Worm (Caenorhabditis elegans): ENCODE measurements around the gene C34D4.2.

The C34D4.2 gene

DNA sequence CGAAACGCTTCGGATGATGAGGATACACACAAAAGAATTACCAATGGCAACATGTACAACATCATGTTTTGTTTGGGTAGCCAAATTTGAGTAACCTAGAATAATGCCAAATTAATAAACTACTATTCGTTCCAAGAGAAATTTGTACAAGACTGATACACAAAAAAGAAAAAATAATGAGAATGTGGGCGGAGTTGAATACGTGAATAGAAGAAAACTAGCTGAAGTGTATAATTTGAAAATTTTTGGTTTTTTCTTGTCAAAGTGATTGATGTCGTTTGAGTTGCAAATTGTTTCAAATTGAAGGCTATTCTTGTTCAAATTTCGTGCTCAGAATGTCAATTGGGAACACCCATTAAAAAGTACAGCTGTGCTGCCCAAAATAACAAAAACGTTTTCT, 37.3 kb downstream of the C34D4.2 start, which contains the start of gene R13A1.5:
R13A1.5 (minus strand) TSS at position 101 of the 400 bp plus-strand sequence.
- TF ChIP-seq mdl-1 (tag; optimal IDR thresholded peaks at IDR 0.05) (no peak), lin-39 (tag; optimal IDR thresholded peaks at IDR 0.05) (no peak), blmp-1 (tag; optimal IDR thresholded peaks at IDR 0.05; ENCODE audit: insufficient read depth) (no peak), F13H6.1 (tag; optimal IDR thresholded peaks at IDR 0.05) (no peak), unc-62 (GFP tag; optimal IDR thresholded peaks at IDR 0.05) (no peak), ztf-4 (tag; optimal IDR thresholded peaks at IDR 0.05) (no peak), aly-2 (tag; optimal IDR thresholded peaks at IDR 0.05) (no peak), nhr-237 (tag; optimal IDR thresholded peaks at IDR 0.05) (no peak)

DNA sequence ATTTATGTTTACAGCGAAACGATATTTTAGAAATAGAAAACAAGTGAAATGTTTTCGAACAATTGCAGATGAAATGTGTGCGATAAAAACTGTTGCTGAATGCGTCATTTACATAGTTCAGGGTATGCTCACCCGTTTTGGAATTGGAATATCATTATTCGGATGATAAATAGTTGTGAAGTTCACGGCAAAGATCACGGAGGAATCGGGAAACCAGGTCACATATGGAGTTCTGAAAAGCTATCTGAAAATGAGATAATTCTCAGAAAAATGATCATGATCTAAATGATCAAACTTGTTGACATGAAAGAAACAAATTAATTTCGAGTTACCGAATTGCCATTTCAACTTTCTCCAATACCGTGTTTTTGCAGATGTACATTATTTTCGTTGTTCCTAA, 41.3 kb downstream of the C34D4.2 start, which contains the start of gene best-16:
best-16 (minus strand) TSS at position 101 of the 400 bp plus-strand sequence.
- TF ChIP-seq elt-1 (tag; optimal IDR thresholded peaks at IDR 0.05), result no peak
- no peak for TF ChIP-seq unc-55 (GFP tag; optimal IDR thresholded peaks at IDR 0.05)
- TF ChIP-seq nhr-21 (tag; optimal IDR thresholded peaks at IDR 0.05), result no peak
- no peak for TF ChIP-seq nhr-23 (tag; optimal IDR thresholded peaks at IDR 0.05)
- TF ChIP-seq zag-1 (tag; optimal IDR thresholded peaks at IDR 0.05), result no peak
- no peak for TF ChIP-seq mab-5 (tag; optimal IDR thresholded peaks at IDR 0.05)
- TF ChIP-seq nhr-11 (tag; optimal IDR thresholded peaks at IDR 0.05), result no peak
- no peak for TF ChIP-seq sma-3 (GFP tag; optimal IDR thresholded peaks at IDR 0.05)
- TF ChIP-seq blmp-1 (tag; optimal IDR thresholded peaks at IDR 0.05; ENCODE audit: insufficient read depth), result no peak
- no peak for TF ChIP-seq dmd-4 (tag; optimal IDR thresholded peaks at IDR 0.05)
- TF ChIP-seq peb-1 (tag; optimal IDR thresholded peaks at IDR 0.05), result no peak

DNA sequence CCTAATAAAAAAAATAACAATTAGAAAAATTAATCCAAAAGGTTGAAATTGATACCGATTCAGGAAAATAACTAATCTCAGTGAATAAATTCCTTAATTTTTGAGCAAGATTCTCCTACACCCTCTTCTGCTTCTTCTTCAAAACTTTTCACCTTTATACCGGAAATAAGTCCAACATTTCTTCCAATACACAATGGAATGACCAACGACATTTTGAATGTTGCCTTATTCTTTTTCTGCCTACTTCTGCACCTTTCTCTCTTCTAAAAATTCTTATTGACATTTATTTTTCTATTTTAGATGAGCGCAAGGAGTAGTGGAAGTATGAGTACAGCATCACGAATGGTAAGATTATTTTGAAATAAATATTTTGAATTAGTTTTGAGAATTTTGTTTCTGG, 42.4 kb downstream of the C34D4.2 start, which contains the start of gene unc-8:
unc-8 (plus strand) TSS at position 301 of the 400 bp plus-strand sequence.
- TF ChIP-seq C34F6.9 (tag; optimal IDR thresholded peaks at IDR 0.05), result no peak
- TF ChIP-seq ceh-16 (tag; optimal IDR thresholded peaks at IDR 0.05), result no peak
- no peak for TF ChIP-seq ztf-4 (tag; optimal IDR thresholded peaks at IDR 0.05)
- TF ChIP-seq lin-13 (GFP tag; optimal IDR thresholded peaks at IDR 0.05), result no peak
- TF ChIP-seq snpc-4 (tag; optimal IDR thresholded peaks at IDR 0.05), result no peak
- no peak for TF ChIP-seq ceh-82 (tag; optimal IDR thresholded peaks at IDR 0.05)

DNA sequence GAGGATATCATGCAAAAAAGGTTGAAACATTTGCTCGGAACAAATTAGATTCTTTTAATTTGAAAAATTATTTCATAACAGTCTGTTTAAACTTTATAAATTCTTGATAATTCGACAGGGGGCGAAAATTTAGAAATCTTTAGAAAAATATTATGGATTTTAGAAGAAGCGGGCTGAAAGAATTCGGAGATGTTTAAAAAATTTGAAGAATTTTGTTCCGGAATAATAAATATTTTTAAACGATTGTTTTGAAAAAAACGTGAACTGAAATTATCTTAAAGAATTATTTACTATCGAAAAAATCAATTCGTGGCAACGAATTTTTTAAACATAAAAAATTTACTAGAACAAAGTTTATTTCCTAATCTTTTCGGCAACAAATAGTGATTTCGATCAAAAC, 49.2 kb downstream of the C34D4.2 start, which contains the start of gene R13A1.3:
R13A1.3 (plus strand) TSS at position 301 of the 400 bp plus-strand sequence.
- no peak for TF ChIP-seq unc-55 (GFP tag; optimal IDR thresholded peaks at IDR 0.05)
- TF ChIP-seq blmp-1 (tag; optimal IDR thresholded peaks at IDR 0.05; ENCODE audit: insufficient read depth), result no peak
- TF ChIP-seq ceh-16 (tag; optimal IDR thresholded peaks at IDR 0.05), result no peak
- TF ChIP-seq nhr-129 (tag; optimal IDR thresholded peaks at IDR 0.05), result no peak
- TF ChIP-seq egl-27 (tag; optimal IDR thresholded peaks at IDR 0.05), result no peak
- no peak for TF ChIP-seq ztf-1 (GFP tag; conservative IDR thresholded peaks at IDR 0.05)
- no peak for TF ChIP-seq alr-1 (tag; optimal IDR thresholded peaks at IDR 0.05)
- TF ChIP-seq nhr-10 (tag; optimal IDR thresholded peaks at IDR 0.05), result no peak
- no peak for TF ChIP-seq snpc-4 (tag; optimal IDR thresholded peaks at IDR 0.05)
- TF ChIP-seq zag-1 (tag; optimal IDR thresholded peaks at IDR 0.05), result no peak
- TF ChIP-seq unc-62 (GFP tag; optimal IDR thresholded peaks at IDR 0.05), result no peak
- TF ChIP-seq sma-3 (GFP tag; optimal IDR thresholded peaks at IDR 0.05), result no peak
- no peak for TF ChIP-seq C34F6.9 (tag; optimal IDR thresholded peaks at IDR 0.05)
- TF ChIP-seq F13H6.1 (tag; optimal IDR thresholded peaks at IDR 0.05), result no peak
- no peak for TF ChIP-seq ama-1 (optimal IDR thresholded peaks at IDR 0.05)
- no peak for TF ChIP-seq elt-3 (tag; optimal IDR thresholded peaks at IDR 0.05)
- no peak for TF ChIP-seq nhr-23 (tag; optimal IDR thresholded peaks at IDR 0.05)

Measured in whole organism, L2 larva.